Worm (Caenorhabditis elegans) whole organism, L2 larva: Measurements from ENCODE around the gene tofu-6.
A peak's percentile ranks its signal among the peaks of the same experiment; 100 is the strongest.

Experiments used
- F13H6.1 ChIP-seq: sonication (generic microtip); optimal IDR thresholded peaks from 2 replicates; lab custom pipeline; 2016; ENCODE audit warnings: missing genetic modification characterization, missing compliant biosample characterization
- R02D3.7 ChIP-seq: fragments of 150-350 bp; optimal IDR thresholded peaks from 2 replicates; lab custom pipeline; 2014; ENCODE audit warnings: missing biosample characterization, missing genetic modification characterization
- ZK546.5 ChIP-seq: sonication (generic microtip); optimal IDR thresholded peaks from 2 replicates; lab custom pipeline; 2017; ENCODE audit warnings: missing biosample characterization, missing genetic modification characterization
- alr-1 ChIP-seq: fragments of 150-350 bp; optimal IDR thresholded peaks from 2 replicates; lab custom pipeline; 2014; ENCODE audit warnings: missing biosample characterization, missing genetic modification characterization
- aly-2 ChIP-seq: fragments of 150-350 bp; optimal IDR thresholded peaks from 2 replicates; lab custom pipeline; 2014; ENCODE audit warnings: missing biosample characterization, missing genetic modification characterization
- blmp-1 ChIP-seq: sonication (generic microtip); optimal IDR thresholded peaks from 2 replicates; lab custom pipeline; 2017; ENCODE audit warnings: missing genetic modification characterization, mild to moderate bottlenecking, missing compliant biosample characterization, antibody characterized with exemption, moderate library complexity; ENCODE audit not compliant: insufficient read depth
- ceh-16 ChIP-seq: fragments of 150-350 bp; optimal IDR thresholded peaks from 2 replicates; lab custom pipeline; 2014; ENCODE audit warnings: missing biosample characterization, missing genetic modification characterization
- ceh-82 ChIP-seq: fragments of 150-350 bp; optimal IDR thresholded peaks from 2 replicates; lab custom pipeline; 2014; ENCODE audit warnings: missing biosample characterization, missing genetic modification characterization
- elt-3 ChIP-seq: sonication (generic microtip); optimal IDR thresholded peaks from 2 replicates; lab custom pipeline; 2017; ENCODE audit warnings: missing biosample characterization, missing genetic modification characterization
- fos-1 ChIP-seq: fragments of 150-350 bp; optimal IDR thresholded peaks from 2 replicates; lab custom pipeline; 2014; ENCODE audit warnings: missing biosample characterization, missing genetic modification characterization
- lin-11 ChIP-seq: fragments of 150-350 bp; sonication (generic microtip); optimal IDR thresholded peaks from 2 replicates; lab custom pipeline; 2014; ENCODE audit warnings: missing biosample characterization, missing genetic modification characterization, inconsistent platforms, mixed read lengths
- lin-39 ChIP-seq: fragments of 150-350 bp; optimal IDR thresholded peaks from 2 replicates; lab custom pipeline; 2014; ENCODE audit warnings: missing biosample characterization, missing genetic modification reagents, missing genetic modification characterization
- mab-5 ChIP-seq: fragments of 150-350 bp; optimal IDR thresholded peaks from 2 replicates; lab custom pipeline; 2014; ENCODE audit warnings: missing biosample characterization, missing genetic modification characterization
- nhr-237 ChIP-seq: fragments of 150-350 bp; optimal IDR thresholded peaks from 2 replicates; lab custom pipeline; 2014; ENCODE audit warnings: missing biosample characterization, missing genetic modification characterization
- nhr-6 ChIP-seq: fragments of 150-350 bp; optimal IDR thresholded peaks from 2 replicates; lab custom pipeline; 2014; ENCODE audit warnings: missing biosample characterization, missing genetic modification characterization
- nhr-77 ChIP-seq: fragments of 150-350 bp; optimal IDR thresholded peaks from 2 replicates; lab custom pipeline; 2014; ENCODE audit warnings: missing biosample characterization, missing genetic modification characterization
- skn-1 ChIP-seq: sonication (generic microtip); optimal IDR thresholded peaks from 2 replicates; lab custom pipeline; 2017; ENCODE audit warnings: missing biosample characterization, missing genetic modification characterization
- sma-3 ChIP-seq: sonication (generic microtip); optimal IDR thresholded peaks from 2 replicates; lab custom pipeline; 2016; ENCODE audit warnings: missing genetic modification reagents, missing genetic modification characterization, missing compliant biosample characterization
- sma-9 ChIP-seq, 2 experiments: fragments of 150-350 bp in 1 of 2; sonication (generic microtip) in 1 of 2; optimal IDR thresholded peaks; 2 replicates each; lab custom pipeline; 2014 to 2016; ENCODE audit warnings: missing genetic modification characterization in 2 of 2, mild to moderate bottlenecking in 1 of 2, missing biosample characterization in 1 of 2, missing compliant biosample characterization in 1 of 2, missing genetic modification reagents in 1 of 2, moderate library complexity in 1 of 2
- unc-39 ChIP-seq: fragments of 150-350 bp; optimal IDR thresholded peaks from 2 replicates; lab custom pipeline; 2014; ENCODE audit warnings: missing biosample characterization, missing genetic modification characterization
- ztf-1 ChIP-seq: fragments of 200-800 bp; sonication (Bioruptor generic); conservative IDR thresholded peaks from 2 replicates; pipeline ENCODE4 v1.3.6; 2022; ENCODE audit warnings: missing genetic modification characterization, missing compliant biosample characterization
- ztf-11 ChIP-seq: sonication (generic microtip); optimal IDR thresholded peaks from 2 replicates; lab custom pipeline; 2017; ENCODE audit warnings: missing biosample characterization, missing genetic modification characterization

The tofu-6 gene

DNA sequence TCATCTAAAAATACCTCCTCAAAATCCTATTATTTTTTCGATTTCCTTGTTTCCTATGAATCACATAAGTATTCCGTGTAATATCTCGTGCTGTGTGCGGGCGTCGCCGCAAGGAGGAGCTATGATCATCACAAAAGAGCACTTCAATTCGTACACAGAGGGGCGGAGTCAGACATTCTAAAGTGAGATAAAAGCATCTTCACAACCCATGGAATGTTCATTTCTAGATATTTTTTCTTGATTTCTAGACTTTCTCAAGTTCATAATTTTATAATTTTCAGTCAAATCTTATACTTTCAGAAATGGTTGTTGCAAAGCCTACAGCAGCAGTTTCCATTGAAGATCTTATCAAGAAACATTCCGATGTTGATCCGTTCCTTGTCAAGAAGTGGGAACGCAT, 26.3 kb downstream of the tofu-6 start, which contains the start of gene cex-1:
Gene cex-1 (plus strand): TSS at position 301 of the 400 bp plus-strand sequence.
- TF ChIP-seq ZK546.5 (no peak), nhr-6 (tag; lab: Kevin White, UChicago) (no peak), ztf-11 (tag; lab: Kevin White, UChicago) (no peak), mab-5 (no peak), nhr-77 (tag; lab: Kevin White, UChicago) (no peak), F13H6.1 (tag; lab: Kevin White, UChicago) (no peak), elt-3 (no peak), lin-39 (tag; lab: Kevin White, UChicago) (no peak)

DNA sequence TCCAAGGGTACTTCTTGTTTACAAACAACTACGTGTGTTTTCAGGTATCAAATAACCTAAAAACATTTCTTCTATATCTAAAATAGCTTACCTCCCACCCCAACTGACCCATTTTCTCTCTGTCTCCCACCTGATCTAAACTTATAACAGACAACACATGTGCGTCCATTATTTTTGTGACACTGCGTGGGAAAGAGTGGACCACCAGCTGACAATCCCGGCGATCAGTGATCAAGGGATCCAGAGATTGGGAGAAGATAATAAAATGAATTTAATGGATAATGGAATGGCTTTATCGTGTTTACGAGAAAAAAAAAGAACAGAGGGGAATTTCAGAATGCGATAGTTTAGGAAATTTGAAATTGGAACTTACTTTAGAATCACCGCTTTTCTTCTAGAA, 28.2 kb downstream of the tofu-6 start:
- TF ChIP-seq unc-39 (tag; lab: Kevin White, UChicago) (no peak), F13H6.1 (tag; lab: Kevin White, UChicago) (peak; percentile 52), sma-9 (GFP tag; optimal IDR thresholded peaks at IDR 0.05; lab: Kevin White, UChicago) (peak; percentile 60), sma-9 (tag; optimal IDR thresholded peaks at IDR 0.05; lab: Kevin White, UChicago) (no peak)

DNA sequence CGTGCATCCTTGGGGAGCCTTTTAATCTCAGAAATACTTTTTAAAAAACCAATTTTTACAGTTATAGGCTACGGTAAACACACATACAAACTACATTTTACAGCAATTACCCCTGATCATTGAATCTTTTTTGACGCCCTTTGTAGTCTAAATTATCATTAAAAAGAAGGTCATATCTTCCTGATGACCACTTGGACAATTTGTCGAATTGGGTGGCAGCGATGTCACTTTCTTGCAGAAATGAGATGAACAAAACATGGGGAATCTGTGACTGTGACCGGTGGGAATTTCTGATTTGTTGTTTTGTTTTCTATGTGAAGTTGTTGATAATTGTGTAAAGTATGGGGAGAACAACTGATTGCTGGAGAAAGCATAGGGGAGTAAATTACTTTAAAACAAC, 28.6 kb downstream of the tofu-6 start:
- peak; percentile 56 for TF ChIP-seq sma-3 (GFP tag; lab: Kevin White, UChicago)
- TF ChIP-seq lin-39 (tag; lab: Kevin White, UChicago) = no peak

DNA sequence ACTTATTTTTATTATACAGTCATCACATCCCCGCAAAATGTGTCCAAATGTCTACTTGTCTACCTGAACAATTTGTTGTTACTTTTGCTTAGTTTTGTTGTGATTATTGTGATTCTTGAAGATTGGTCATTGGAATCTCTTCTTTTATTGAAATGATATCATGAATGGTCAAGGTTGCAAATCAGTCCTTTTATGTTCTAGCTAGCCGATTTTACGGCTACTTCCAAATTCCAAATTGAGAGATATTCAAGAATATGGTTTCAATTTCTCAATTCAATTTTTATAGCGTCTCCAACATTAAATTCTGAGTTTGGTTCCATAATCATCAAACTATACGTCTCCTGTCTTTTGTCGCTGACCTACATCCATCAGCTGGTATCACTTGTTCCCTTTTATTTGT, 30.2 kb downstream of the tofu-6 start:
- TF ChIP-seq blmp-1 (tag; lab: Kevin White, UChicago) = no peak

DNA sequence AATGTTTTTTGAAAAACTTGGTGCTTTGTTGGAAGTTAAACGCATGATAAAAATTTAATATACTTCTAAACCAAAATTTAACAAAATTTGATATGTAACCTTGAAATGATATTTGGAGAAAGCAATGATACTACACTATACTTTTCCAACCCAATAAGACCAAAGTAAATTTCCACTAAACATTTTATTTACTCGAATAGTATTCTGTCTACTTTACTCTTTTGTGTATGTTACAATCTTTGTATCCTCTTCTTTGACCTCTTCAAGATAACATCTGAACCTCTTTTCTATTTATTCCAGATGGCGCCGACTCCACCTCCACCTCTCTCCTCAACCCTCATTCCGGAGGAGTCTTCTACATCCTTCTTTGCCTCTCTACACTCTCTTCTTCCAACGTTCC, 32.5 kb downstream of the tofu-6 start, which contains the start of gene dhs-5:
Gene dhs-5 (plus strand): TSS at position 301 of the 400 bp plus-strand sequence.
- no peak for TF ChIP-seq mab-5

DNA sequence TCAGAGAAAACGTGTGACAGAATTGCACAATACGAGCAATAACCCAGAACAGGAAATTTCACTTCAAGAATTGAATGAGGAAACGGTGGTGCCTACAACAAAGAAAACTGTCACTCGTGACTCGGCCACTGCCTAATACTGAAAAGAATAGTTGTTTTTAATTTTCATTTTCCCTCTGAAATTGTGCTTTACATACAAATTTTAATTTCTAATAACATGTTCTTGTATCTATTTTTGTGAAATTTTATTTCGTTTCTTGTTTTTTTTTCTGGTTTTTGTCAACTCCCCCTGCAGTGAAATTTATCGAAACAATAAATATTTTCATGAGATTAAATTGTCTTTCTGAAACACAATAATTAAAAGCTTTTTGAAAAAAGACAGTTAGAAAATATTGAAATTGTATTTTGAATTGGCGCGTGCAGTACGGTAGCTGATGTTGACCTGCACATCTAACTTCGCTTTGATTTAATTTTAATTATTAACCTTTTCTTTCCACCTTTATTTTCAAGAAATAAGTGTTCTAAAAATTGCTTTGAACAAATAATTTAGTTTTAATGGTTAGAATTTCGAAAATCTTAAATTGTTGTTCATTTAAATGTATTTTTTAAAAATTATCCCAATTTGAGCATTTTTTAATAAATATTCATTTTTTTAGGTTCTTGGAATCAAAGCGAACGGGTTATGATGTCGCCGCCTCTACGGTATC, 34.8 kb downstream of the tofu-6 start, which contains the start of gene daz-1:
Gene daz-1 (plus strand): TSS at position 656 of the 706 bp plus-strand sequence.
- no peak for TF ChIP-seq nhr-237 (tag; lab: Kevin White, UChicago)
- no peak for TF ChIP-seq R02D3.7
- no peak for TF ChIP-seq lin-11

DNA sequence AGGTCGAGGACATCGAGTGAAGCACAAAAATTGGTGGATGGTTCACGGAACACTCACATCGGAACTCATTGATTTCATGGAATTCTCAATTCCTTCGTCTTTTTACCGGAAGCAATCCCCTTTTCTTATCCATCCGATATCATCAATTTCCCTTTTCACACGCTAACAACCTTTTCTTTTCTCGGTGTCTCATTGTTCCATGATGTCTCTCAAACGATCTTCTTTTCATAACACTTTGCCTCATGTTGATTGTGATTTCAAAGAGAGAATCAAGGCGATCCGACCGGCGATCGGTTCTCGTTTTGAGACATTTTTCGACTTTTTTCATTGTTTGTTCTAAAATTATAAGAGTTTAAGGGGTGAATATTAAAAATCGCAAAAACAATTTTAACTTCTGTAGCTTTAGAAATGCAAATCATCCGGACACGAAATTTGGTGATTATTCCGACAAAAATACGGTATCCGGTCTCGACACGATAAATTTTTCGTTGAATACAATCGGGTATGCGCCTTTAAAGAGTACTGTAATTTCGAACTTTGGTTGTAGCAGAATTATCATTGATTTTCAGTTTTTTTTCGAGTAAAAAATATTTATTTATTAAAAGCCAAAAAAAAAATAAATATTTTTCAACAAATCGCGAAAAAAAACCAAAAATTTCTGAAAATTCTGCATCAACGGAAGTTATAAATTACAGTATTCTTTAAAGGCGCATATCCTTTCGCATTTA, 37.8 kb downstream of the tofu-6 start:
- TF ChIP-seq fos-1 = peak; percentile 34
- TF ChIP-seq skn-1 (tag; lab: Kevin White, UChicago) = no peak
- no peak for TF ChIP-seq ztf-1 (GFP tag; lab: Robert Waterston, UW)
- peak; percentile 54 for TF ChIP-seq blmp-1 (tag; lab: Kevin White, UChicago)
- TF ChIP-seq ceh-16 (tag; lab: Kevin White, UChicago) = no peak
- no peak for TF ChIP-seq aly-2 (tag; lab: Kevin White, UChicago)
- TF ChIP-seq lin-11 = no peak

DNA sequence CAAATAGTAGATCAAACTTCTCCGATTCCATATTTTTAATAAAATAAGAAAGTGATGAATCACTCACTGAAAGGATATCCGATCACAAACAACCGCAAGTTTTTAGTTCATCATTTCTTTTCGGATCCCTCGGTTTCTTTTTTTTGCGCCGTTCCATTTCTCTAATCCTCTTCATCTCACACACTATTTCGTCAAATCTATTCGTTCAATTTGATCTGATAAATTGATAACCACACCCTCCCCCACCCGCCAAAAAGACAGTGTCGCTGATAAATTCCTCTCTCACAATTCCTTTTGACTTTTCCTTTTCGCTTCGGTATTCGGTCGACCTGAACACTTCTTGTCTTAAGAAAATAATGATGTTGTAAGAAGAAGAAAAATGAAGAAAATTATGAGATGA, 38.5 kb downstream of the tofu-6 start:
- TF ChIP-seq fos-1 (peak; percentile 43), elt-3 (no peak), sma-3 (GFP tag; lab: Kevin White, UChicago) (peak; percentile 68), blmp-1 (tag; lab: Kevin White, UChicago) (peak; percentile 60), sma-9 (GFP tag; optimal IDR thresholded peaks at IDR 0.05; lab: Kevin White, UChicago) (peak; percentile 9), sma-9 (tag; optimal IDR thresholded peaks at IDR 0.05; lab: Kevin White, UChicago) (no peak), alr-1 (tag; lab: Kevin White, UChicago) (no peak)

DNA sequence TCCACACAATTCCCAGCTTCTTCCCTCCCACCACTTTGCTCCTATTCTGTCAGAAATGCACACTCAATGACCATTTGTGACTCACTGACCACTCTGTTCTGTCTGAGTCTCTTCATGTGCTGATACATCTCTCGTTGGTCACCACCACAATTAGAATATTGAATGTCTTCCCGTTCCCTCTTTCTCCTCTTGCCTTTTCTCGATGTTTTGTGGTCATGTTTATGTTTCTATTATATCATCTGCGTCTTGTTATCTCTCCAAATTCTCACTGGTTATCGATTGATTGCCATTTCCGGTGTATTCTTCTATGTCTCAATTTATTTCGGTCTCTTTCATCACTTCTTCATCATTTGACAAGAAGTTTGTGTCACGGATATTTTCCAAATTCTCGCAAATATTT, 39.9 kb downstream of the tofu-6 start:
- TF ChIP-seq F13H6.1 (tag; lab: Kevin White, UChicago) = peak; percentile 46
- peak; percentile 44 for TF ChIP-seq fos-1
- no peak for TF ChIP-seq ceh-82 (tag; lab: Kevin White, UChicago)
